Fruit fly (Drosophila melanogaster) Kc167 (cell line): ENCODE results near the gene Tak1.

Source experiments
- Myc ChIP-seq: fragments of >200 bp; optimal IDR thresholded peaks from 2 replicates; lab custom pipeline; 2017; ENCODE audit warnings: missing external identifiers
- insv ChIP-seq: fragments of >200 bp; optimal IDR thresholded peaks from 3 replicates; lab custom pipeline; 2018; ENCODE audit warnings: missing external identifiers
- psq ChIP-seq: fragments of >200 bp; optimal IDR thresholded peaks from 2 replicates; lab custom pipeline; 2017; ENCODE audit warnings: missing external identifiers
- ttk ChIP-seq: sonication (Bioruptor generic); optimal IDR thresholded peaks from 2 replicates; lab custom pipeline; 2017; ENCODE audit warnings: missing external identifiers

dm6 chrX:20559582-20559981 lies 34.9 kb upstream of the Tak1 start:
- no peak for TF ChIP-seq psq (lab: Kevin White, UChicago)
- no peak for TF ChIP-seq insv
- TF ChIP-seq Myc (lab: Kevin White, UChicago), result no peak
- no peak for TF ChIP-seq ttk
